Fruit fly (Drosophila melanogaster): ENCODE measurements around the gene SAK.

DNA sequence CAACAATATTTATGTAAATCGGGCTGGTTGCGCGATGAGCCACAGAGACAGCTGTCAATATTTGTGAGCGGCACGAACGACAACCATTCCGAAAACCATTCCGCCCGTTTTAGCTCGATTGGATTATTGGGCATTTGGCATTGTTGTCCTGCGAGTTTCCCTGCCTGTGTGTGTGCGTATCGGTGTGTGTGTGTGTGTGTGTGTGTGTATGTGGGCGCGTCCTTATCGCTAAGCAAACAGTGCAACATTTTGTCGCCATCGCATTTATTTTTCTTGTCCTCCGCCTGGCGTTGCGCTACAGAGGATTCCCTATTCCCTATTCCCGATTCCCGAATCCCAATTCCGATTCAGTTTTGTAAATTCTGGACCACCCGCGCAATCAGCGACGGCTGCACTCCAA lies 43.8 kb downstream of the SAK start:
- TF ChIP-seq topi (GFP tag; optimal IDR thresholded peaks at IDR 0.05) (no peak), Eip75B (GFP tag; optimal IDR thresholded peaks at IDR 0.05) (no peak), spab (GFP tag; optimal IDR thresholded peaks at IDR 0.05) (no peak), CG31627 (GFP tag; optimal IDR thresholded peaks at IDR 0.05) (no peak), OdsH (GFP tag; optimal IDR thresholded peaks at IDR 0.05) (no peak), eg (GFP tag; IDR thresholded peaks at IDR 0.05) (no peak), CG32006 (GFP tag; optimal IDR thresholded peaks at IDR 0.05) (no peak), fkh (GFP tag; optimal IDR thresholded peaks at IDR 0.05) (peak; percentile 1), CG6792 (GFP tag; optimal IDR thresholded peaks at IDR 0.05) (no peak), CG16779 (tag; optimal IDR thresholded peaks at IDR 0.05) (no peak), Met (GFP tag; optimal IDR thresholded peaks at IDR 0.05) (no peak), CG6854 (GFP tag; optimal IDR thresholded peaks at IDR 0.05) (no peak), fd59A (GFP tag; optimal IDR thresholded peaks at IDR 0.05) (no peak), CG7368 (GFP tag; optimal IDR thresholded peaks at IDR 0.05) (no peak)

Measured in whole organism, prepupa.